Fruit fly (Drosophila melanogaster): ENCODE measurements around the gene CG5653.

The CG5653 gene

DNA sequence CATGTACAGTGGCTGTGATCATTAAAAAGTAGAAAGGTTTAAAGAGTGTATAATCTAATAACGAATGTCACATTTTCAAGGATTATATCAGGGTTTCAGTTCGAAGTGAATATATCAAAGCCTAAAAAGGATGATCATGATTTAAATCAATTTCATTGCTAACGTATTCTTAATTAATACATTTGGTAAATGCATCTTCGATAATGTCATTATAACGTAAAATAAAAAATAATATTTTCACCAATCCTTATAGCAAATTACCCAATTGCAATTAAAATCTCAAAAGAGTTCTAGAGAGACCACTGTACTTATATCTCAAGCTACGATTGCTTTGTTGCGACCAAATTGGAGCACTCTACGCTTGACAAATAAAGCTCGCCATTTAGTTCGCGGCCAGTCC lies 15.9 kb upstream of the CG5653 start:
- TF ChIP-seq noc (tag; optimal IDR thresholded peaks at IDR 0.05): no peak

DNA sequence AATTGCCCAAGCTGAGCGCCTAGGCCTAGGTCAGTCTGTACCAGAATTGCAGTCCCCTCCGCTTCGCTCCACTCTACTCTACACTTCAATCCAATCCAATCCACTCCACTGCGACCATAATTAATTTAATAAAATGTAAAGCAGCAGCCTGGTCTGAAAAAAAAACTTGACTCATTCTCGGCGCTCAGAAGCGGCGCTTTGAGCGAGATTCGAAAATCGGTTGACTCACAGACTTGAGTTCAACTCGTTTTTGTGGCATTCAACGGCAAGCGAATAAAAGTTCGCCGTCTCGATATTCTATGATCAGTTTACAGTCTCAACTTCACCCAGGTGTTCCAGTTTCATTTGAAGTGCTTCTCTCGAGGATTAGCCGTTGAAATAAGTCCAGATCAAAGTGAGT lies 15.3 kb upstream of the CG5653 start, which contains the start of gene CG13314:
Gene CG13314 (plus strand): TSS at position 301 of the 400 bp plus-strand sequence.
- TF ChIP-seq noc (tag; optimal IDR thresholded peaks at IDR 0.05): no peak

DNA sequence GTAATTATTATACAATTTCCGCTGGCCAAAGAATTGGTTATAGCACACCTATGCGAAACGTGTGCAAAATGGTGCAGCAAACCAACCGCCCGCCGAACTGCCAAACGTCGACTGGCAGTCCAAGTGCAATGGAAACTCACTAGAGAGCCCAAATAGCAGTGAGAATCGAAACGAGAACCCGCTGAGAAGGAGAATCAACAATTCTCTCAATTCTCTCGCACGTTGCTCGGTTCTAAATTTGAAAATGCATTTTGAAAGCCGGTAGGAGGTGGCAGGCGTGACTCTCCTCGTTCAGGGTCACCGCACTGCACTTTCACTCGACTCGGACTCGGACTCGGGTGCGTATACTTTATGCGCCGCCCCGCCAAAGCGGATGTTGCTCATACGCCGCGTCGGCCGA lies 13.6 kb upstream of the CG5653 start, which contains the start of gene CG5644:
Gene CG5644 (minus strand): TSS at position 101 of the 400 bp plus-strand sequence.
- no peak for TF ChIP-seq noc (tag; optimal IDR thresholded peaks at IDR 0.05)

DNA sequence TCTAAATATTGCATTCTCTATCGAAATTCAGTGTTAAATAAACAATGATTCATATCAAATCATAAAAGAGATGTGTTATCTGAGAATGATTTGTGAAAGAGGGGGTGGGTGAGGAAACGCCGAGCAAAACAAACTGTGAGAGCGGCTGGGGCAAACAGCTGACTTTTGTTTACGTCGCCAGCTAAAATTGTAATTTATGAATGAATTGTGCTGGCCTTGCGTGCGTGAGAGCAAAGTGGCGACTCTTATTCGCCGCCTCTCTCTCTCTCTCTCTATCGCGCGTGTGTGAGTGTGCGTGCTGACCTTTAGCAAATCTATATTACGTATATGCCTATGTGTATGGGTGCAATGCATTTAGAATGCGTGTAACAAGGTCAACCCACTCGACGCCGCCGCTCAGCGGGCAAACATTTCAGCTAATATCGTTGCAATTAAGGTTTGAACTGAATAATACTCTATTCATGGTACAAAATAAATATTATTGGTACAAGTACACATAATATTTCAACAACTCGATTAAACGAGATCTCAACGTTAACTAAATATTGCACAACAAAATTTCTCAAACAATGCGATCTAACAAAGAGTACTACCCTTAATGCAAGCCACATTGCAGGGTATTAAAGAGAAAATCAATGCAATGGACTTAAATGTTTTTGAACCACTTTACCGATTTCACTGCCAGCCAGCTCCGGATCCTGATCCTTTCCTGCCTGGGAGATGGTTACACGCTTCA lies 12.7 kb upstream of the CG5653 start:
- TF ChIP-seq noc (tag; optimal IDR thresholded peaks at IDR 0.05): no peak

DNA sequence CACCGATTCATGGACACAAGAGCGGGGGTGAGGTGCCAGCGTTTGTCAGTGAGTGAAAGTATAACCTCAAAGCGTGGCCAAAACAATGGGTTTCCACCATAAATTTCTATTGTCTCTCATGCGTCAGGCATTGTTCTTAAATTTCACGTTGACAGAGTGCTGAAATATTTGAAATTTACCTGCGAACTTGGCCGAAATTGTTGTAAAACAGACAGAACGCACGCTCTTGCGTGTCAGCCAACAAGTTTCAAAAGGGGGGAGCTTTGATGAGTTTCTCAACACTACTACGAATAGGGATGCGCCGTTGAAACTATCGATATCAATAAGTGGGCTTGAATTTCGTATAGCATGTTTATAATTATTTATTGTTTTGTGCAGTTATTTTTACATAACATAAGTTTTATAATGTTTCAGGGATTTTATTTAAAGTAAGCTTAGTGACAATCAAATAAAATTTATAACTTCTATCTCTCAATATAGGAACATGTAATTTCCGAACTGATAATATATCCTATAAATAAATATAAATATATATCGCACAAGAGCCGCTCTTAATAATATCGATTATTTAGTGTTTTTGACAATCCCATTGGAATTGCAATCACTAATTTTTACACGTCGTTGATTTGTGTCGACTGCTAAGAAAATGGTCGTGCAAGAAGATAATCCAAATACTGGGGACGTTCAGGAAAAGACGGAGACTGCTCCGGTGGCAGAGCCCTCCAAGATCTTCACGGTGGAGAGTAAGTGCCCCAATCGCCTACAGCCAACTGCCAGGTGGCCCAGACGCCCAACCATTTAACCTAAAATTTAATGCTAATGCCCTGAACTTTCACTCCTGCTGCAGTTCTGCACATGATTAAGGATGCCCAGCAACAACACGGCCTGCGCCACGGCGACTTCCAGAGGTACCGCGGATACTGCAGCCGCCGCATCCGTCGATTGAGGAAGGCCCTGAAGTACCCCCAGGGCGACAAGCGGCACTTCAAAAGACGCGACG lies 8.6 kb upstream of the CG5653 start, which contains the start of the genes pix and Srp68:
Gene pix (minus strand): TSS at position 288 of the 1,000 bp plus-strand sequence.
Gene Srp68 (plus strand): TSS at position 569 of the 1,000 bp plus-strand sequence.
- peak; percentile 76 for TF ChIP-seq noc (tag; optimal IDR thresholded peaks at IDR 0.05)

DNA sequence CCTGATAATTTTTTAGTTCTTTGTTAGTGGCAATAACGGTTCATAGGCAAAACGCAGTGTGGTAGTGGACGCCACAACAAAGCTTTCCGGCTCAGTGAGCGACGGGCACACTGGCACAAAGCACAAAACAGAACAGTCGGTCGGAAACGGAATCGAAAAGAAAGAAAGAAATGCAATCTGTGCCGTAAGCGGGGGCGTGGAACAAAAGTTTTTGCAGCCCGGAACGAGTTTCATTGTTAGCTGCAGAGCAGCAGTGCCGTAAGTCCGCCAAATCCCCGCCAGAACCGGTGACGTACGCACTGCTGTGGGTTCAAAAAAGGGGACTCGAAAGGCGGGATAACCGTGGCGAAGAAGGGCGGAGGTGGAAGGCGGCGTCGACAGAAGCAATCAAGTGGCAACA lies 2.3 kb upstream of the CG5653 start, which contains the start of gene CG5026:
Gene CG5026 (plus strand): TSS at position 92 of the 400 bp plus-strand sequence.
- TF ChIP-seq noc (tag; optimal IDR thresholded peaks at IDR 0.05): no peak

DNA sequence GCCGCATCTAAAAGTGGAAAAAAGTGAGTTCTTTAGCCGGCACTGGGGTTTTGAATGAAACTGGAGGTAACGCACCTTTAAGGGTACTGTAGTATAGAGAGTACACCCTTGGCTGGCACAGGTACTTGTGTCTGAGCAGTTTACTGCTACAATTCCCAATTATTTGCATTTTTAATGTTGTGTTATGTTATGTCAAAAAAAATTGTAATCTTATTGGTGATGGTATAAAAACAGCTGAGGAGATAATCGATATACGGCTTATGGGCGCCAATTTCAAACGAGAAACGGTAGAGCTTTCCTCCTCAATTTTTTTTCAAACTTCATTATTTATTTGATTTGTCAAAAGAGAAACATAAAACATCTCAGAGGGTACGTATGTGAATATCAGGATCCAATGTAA lies 1.7 kb downstream of the CG5653 start, which contains the start of gene ValRS-m:
Gene ValRS-m (minus strand): TSS at position 312 of the 400 bp plus-strand sequence.
- no peak for TF ChIP-seq noc (tag; optimal IDR thresholded peaks at IDR 0.05)

DNA sequence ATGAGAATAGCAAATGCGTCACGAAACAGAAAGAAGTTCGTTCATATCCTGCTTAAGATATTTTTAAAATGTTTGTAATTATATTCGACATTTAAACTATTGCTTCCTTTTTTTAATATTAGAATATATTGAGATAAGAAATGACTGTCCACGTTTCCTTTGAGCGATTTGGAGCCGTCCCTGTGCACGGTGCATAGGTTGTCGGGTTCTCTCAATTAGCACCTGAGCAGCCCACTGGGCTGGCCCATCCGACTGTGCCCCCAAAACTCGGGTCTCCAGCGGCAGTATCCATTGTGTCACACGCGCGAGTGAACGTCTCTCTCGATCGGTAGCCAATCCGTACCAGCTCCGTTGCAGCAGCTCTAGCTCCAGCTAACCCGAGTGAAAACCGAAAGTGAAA lies 7.6 kb downstream of the CG5653 start, which contains the start of gene CG13313:
Gene CG13313 (plus strand): TSS at position 301 of the 400 bp plus-strand sequence.
- TF ChIP-seq noc (tag; optimal IDR thresholded peaks at IDR 0.05): no peak

DNA sequence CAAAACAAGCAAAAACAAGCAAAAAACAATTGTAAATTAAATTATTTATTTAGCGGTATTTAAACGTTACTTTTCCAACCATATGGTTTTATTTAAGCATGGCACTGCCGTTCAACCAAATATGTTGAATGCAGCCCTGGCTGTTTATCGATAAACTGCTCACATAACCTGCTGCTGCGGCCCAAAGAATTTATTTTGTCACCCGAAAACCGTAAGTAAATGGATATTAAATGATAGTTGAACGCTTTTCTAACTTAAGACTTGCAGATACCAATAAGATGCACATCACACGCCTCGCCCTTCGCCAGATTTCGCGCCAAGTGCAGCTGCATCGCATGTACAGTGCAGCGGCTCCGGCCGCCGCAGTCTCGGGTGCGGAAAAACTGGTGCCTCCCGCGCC lies 9.5 kb downstream of the CG5653 start, which contains the start of gene mRpL12:
Gene mRpL12 (plus strand): TSS at position 123 of the 400 bp plus-strand sequence.
- TF ChIP-seq noc (tag; optimal IDR thresholded peaks at IDR 0.05): no peak

DNA sequence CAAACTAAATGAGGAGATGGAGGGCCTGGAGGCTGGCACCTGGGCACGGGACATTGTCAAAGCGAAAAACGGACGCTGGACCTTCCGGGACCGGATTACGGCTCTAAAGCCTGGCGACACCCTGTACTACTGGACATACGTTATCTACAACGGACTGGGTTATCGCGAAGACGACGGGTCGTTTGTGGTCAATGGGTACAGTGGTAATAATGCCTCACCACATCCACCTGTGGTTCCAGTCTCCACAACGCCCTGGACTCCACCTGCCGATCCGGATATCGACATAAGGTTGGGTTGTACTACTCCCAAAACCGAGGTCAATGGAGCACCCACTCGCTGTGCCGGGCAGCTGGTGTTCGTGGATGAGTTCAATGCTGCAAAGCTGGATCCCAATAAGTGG lies 11.0 kb downstream of the CG5653 start:
- no peak for TF ChIP-seq noc (tag; optimal IDR thresholded peaks at IDR 0.05)

DNA sequence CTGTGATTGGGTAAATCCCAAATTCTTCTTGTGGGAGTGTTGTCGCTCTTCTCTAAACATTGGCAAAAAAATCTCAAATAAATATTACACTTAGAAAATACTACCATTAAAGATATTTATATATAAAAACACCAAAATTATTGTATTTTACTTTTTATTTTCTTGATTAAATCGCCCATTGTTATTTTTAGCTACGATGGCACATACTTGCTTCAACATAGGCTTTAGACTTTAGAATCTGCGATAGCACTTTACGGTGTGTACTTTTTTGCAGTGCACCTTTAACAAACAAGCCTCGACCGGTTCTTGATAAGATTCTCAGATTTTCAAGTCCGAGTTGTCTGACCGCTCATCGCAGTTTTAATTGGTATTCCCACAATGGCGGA lies 11.5 kb downstream of the CG5653 start, which contains the start of gene GNBP3:
Gene GNBP3 (plus strand): TSS at position 374 of the 386 bp plus-strand sequence.
- peak; percentile 75 for TF ChIP-seq noc (tag; optimal IDR thresholded peaks at IDR 0.05)

DNA sequence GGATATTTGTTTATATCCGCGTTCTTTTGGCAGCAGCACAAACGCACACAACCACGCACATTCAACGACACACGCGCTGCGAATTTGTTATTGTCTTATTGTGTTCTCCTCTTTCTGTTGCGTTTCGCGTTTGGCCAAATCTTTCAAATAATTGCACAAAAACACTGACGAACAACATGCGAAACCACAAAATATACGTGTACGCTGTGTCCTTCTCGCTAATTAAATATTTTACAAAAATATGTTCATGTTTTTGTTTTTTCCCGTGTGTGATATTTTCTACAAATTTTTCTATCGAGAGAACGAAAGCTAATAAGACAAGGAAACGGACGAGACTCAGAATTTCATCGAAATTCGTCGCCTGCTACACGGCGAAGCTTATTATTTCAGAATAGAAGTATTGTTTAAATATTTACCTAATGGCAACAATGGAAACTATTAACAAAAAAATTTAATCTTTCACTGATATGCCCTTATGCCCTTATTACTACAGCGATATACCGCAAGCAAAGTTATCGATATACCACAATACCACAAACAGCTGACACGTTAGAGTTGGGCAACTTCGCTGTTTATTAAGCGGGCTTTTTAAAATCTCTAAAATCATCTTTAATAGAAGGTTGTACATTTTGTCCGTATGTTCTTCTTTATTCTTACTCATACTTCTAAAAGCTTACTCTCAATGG lies 12.1 kb downstream of the CG5653 start, which contains the start of the genes CG43783 and orb2:
Gene CG43783 (minus strand): TSS at position 311 of the 686 bp plus-strand sequence.
Gene orb2 (minus strand): TSS at position 502 of the 686 bp plus-strand sequence.
- no peak for TF ChIP-seq noc (tag; optimal IDR thresholded peaks at IDR 0.05)

DNA sequence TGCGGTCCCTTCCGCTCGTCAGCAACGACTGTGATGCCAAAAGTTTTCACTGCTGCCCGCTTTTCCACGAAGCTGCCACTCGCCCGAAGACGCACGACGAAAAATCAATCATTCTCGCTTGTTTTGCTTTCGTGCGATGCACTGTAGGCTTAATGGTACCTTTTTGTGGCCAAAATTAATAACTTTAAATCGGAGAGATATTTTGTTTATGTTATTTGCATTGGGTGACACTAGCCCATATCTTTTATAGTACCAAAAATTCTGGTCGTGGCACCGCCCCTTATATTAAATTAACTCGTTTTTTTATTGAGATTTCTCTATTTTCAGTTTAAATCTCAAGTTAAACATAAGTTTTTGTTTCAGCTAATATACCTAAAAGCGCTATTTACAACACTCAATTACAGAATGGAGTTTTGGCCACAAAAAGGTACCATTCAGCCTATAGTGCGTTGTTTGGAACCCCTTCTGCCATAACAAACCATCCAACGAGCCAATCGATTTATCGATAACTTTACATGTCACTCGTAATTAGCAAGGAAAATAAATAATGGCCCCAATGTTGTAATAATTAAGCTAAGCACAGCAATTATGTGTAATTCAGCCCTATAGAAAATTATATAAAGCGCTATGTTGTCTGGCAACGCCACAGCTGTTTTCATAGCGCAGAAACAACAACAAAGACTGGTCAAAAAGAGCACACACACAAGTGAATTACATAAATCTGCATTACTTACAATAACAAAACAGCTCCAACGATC lies 12.8 kb downstream of the CG5653 start:
- peak; percentile 39 for TF ChIP-seq noc (tag; optimal IDR thresholded peaks at IDR 0.05)

DNA sequence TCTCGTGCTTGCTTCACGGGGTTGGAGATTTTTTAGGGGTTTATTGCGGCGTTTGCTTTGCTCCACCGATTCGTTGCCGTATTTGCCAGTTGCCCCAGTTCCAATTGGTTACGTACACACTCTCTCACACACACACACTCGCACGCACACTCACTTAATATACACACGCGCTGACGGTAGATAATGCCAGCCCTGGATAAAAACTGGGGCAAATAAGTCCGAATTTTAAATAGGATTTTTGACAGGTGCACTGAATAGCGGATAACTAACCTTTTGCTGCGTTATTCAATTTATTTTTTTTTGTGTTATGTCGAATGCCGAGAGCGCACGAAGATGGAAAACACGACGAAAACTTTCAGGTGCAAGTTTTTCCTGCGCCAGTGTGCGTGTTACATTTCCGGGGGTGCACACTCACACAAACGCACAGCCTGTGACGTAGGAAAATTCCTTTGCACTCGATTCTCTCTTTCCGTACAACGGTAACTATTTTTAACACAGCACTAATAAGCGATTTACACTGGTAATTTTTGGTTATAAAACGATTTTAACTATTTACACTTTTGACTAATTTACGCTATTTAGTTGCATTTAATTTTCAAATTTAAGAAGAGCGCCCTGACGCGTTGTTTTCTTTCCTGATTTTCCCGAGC lies 13.5 kb downstream of the CG5653 start:
- TF ChIP-seq noc (tag; optimal IDR thresholded peaks at IDR 0.05): no peak
